Fruit fly (Drosophila melanogaster) whole organism, embryonic: ENCODE results near the gene CG15625.

Source experiments
- Aef1 ChIP-seq: fragments of 200-800 bp; sonication (Bioruptor generic); IDR thresholded peaks from 3 replicates; pipeline ENCODE4 v1.3.6; 2022; ENCODE audit warnings: missing biosample characterization, missing genetic modification characterization
- Atf6 ChIP-seq: fragments of 200-800 bp; sonication (Bioruptor generic); IDR thresholded peaks from 2 replicates; pipeline ENCODE4 v1.3.6; 2022; ENCODE audit warnings: missing biosample characterization, missing genetic modification characterization
- Awh ChIP-seq: fragments of 200-800 bp; sonication (Bioruptor generic); IDR thresholded peaks from 2 replicates; pipeline ENCODE4, ENCODE4 v1.3.6; 2022; ENCODE audit warnings: missing biosample characterization, missing genetic modification characterization
- CG10462 ChIP-seq: fragments of 200-800 bp; sonication (Bioruptor generic); optimal IDR thresholded peaks from 2 replicates; lab custom pipeline; 2016; ENCODE audit warnings: missing biosample characterization, missing genetic modification characterization
- CG11093 ChIP-seq: fragments of 200-800 bp; sonication (Bioruptor generic); IDR thresholded peaks from 3 replicates; pipeline ENCODE4 v1.3.6; 2022; ENCODE audit warnings: missing biosample characterization, missing genetic modification characterization
- CG13296 ChIP-seq: fragments of 200-800 bp; sonication (Bioruptor generic); optimal IDR thresholded peaks from 3 replicates; lab custom pipeline; 2018; ENCODE audit warnings: missing biosample characterization, mild to moderate bottlenecking, missing genetic modification characterization
- CG13624 ChIP-seq: fragments of 200-800 bp; sonication (Bioruptor generic); optimal IDR thresholded peaks from 2 replicates; lab custom pipeline; 2016; ENCODE audit warnings: missing biosample characterization, missing genetic modification characterization
- CG15011 ChIP-seq: fragments of 200-800 bp; sonication (Bioruptor generic); optimal IDR thresholded peaks from 3 replicates; lab custom pipeline; 2018; ENCODE audit warnings: missing biosample characterization, mild to moderate bottlenecking, missing genetic modification characterization
- CG15073 ChIP-seq: fragments of 200-800 bp; sonication (Bioruptor generic); optimal IDR thresholded peaks from 2 replicates; lab custom pipeline; 2016; ENCODE audit warnings: missing biosample characterization, missing genetic modification characterization
- CG1529 ChIP-seq: fragments of 200-800 bp; sonication (Bioruptor generic); optimal IDR thresholded peaks from 3 replicates; lab custom pipeline; 2018; ENCODE audit warnings: missing biosample characterization, missing genetic modification characterization
- CG17328 ChIP-seq: fragments of 200-800 bp; sonication (Bioruptor generic); IDR thresholded peaks from 2 replicates; pipeline ENCODE4 v1.3.6; 2022; ENCODE audit warnings: missing biosample characterization, missing genetic modification characterization
- CG17385 ChIP-seq: fragments of 200-800 bp; sonication (Bioruptor generic); optimal IDR thresholded peaks from 3 replicates; lab custom pipeline; 2018; ENCODE audit warnings: missing biosample characterization, mild to moderate bottlenecking, missing genetic modification characterization
- CG2120 ChIP-seq: fragments of 200-800 bp; sonication (Bioruptor generic); optimal IDR thresholded peaks from 3 replicates; lab custom pipeline; 2016; ENCODE audit warnings: missing biosample characterization, missing genetic modification characterization
- CG2712 ChIP-seq: fragments of 200-800 bp; optimal IDR thresholded peaks from 3 replicates; lab custom pipeline; 2019; ENCODE audit warnings: missing biosample characterization, mild to moderate bottlenecking, missing genetic modification characterization, moderate library complexity
- CG31224 ChIP-seq: fragments of 200-800 bp; sonication (Bioruptor generic); IDR thresholded peaks from 2 replicates; pipeline ENCODE4 v1.3.6; 2022; ENCODE audit warnings: missing biosample characterization, missing genetic modification characterization
- CG33213 ChIP-seq: fragments of 200-800 bp; sonication (Bioruptor generic); optimal IDR thresholded peaks from 3 replicates; lab custom pipeline; 2016; ENCODE audit warnings: missing biosample characterization, missing genetic modification characterization
- CG33557 ChIP-seq: fragments of 200-800 bp; sonication (Bioruptor generic); optimal IDR thresholded peaks from 2 replicates; lab custom pipeline; 2019; ENCODE audit warnings: missing biosample characterization, mild to moderate bottlenecking, missing genetic modification characterization, moderate library complexity
- CG34376 ChIP-seq: fragments of 200-800 bp; sonication (Bioruptor generic); optimal IDR thresholded peaks from 2 replicates; lab custom pipeline; 2018; ENCODE audit warnings: missing biosample characterization, mild to moderate bottlenecking, missing genetic modification characterization
- CG3847 ChIP-seq: fragments of 200-800 bp; sonication (Bioruptor generic); IDR thresholded peaks from 2 replicates; pipeline ENCODE4 v1.3.6; 2022; ENCODE audit warnings: missing biosample characterization, missing genetic modification characterization
- CG7786 ChIP-seq: fragments of 200-800 bp; sonication (Bioruptor generic); optimal IDR thresholded peaks from 2 replicates; lab custom pipeline; 2016; ENCODE audit warnings: missing biosample characterization, missing genetic modification characterization
- CG8281 ChIP-seq: fragments of 200-800 bp; sonication (Bioruptor generic); optimal IDR thresholded peaks from 2 replicates; lab custom pipeline; 2018; ENCODE audit warnings: missing biosample characterization, mild to moderate bottlenecking, missing genetic modification characterization, moderate library complexity
- Chrac-16 ChIP-seq: fragments of 200-800 bp; sonication (Bioruptor generic); optimal IDR thresholded peaks from 3 replicates; lab custom pipeline; 2016; ENCODE audit warnings: missing biosample characterization, missing genetic modification characterization
- D19B ChIP-seq: fragments of 200-800 bp; sonication (Bioruptor generic); optimal IDR thresholded peaks from 2 replicates; lab custom pipeline; 2017; ENCODE audit warnings: missing biosample characterization, mild to moderate bottlenecking, missing genetic modification characterization
- Dbx ChIP-seq: fragments of 200-800 bp; sonication (Bioruptor generic); IDR thresholded peaks from 3 replicates; pipeline ENCODE4 v1.3.6; 2022; ENCODE audit warnings: missing biosample characterization, missing genetic modification characterization
- Fer1 ChIP-seq: fragments of 200-800 bp; sonication (Bioruptor generic); optimal IDR thresholded peaks from 2 replicates; lab custom pipeline; 2017; ENCODE audit warnings: missing biosample characterization, mild to moderate bottlenecking, missing genetic modification characterization
- HHEX ChIP-seq: fragments of 200-800 bp; sonication (Bioruptor generic); optimal IDR thresholded peaks from 3 replicates; lab custom pipeline; 2017; ENCODE audit warnings: missing biosample characterization, mild to moderate bottlenecking, missing genetic modification characterization, missing genetic modification reagents
- Hmr ChIP-seq: fragments of 200-800 bp; sonication (Bioruptor generic); optimal IDR thresholded peaks from 3 replicates; lab custom pipeline; 2017; ENCODE audit warnings: mild to moderate bottlenecking, missing biosample characterization, missing genetic modification reagents, missing genetic modification characterization
- Lpt ChIP-seq: fragments of >200 bp; optimal IDR thresholded peaks from 2 replicates; lab custom pipeline; 2018; ENCODE audit warnings: missing biosample characterization, missing genetic modification characterization
- Mad ChIP-seq: fragments of 200-800 bp; sonication (Bioruptor generic); optimal IDR thresholded peaks from 2 replicates; lab custom pipeline; 2016; ENCODE audit warnings: missing biosample characterization, missing genetic modification characterization
- NFAT ChIP-seq: fragments of 200-800 bp; sonication (Bioruptor generic); IDR thresholded peaks from 2 replicates; pipeline ENCODE4 v1.3.6; 2022; ENCODE audit warnings: missing biosample characterization, missing genetic modification characterization
- Rfx ChIP-seq: fragments of 200-800 bp; sonication (Bioruptor generic); IDR thresholded peaks from 2 replicates; pipeline ENCODE4 v1.3.6; 2022; ENCODE audit warnings: missing biosample characterization, missing genetic modification characterization
- ap ChIP-seq: fragments of 200-800 bp; sonication (Bioruptor generic); IDR thresholded peaks from 2 replicates; pipeline ENCODE4 v1.3.6; 2022; ENCODE audit warnings: missing biosample characterization, missing genetic modification characterization
- bowl ChIP-seq: fragments of 200-800 bp; sonication (Bioruptor generic); IDR thresholded peaks from 2 replicates; pipeline ENCODE4 v1.3.6; 2022; ENCODE audit warnings: missing biosample characterization, missing genetic modification characterization
- chinmo ChIP-seq: fragments of 200-800 bp; sonication (Bioruptor generic); IDR thresholded peaks from 4 replicates; pipeline ENCODE4 v1.3.6; 2022; ENCODE audit warnings: missing biosample characterization, missing genetic modification characterization; ENCODE audit not compliant: partially characterized antibody
- crp ChIP-seq, 2 experiments: fragments of 200-800 bp; sonication (Bioruptor generic); optimal IDR thresholded peaks; 2 replicates in 1 of 2; 3 replicates in 1 of 2; lab custom pipeline; 2017; ENCODE audit warnings: missing biosample characterization in 2 of 2, missing genetic modification characterization in 2 of 2, mild to moderate bottlenecking in 1 of 2, moderate library complexity in 1 of 2
- cwo ChIP-seq: fragments of 200-800 bp; sonication (Bioruptor generic); optimal IDR thresholded peaks from 3 replicates; lab custom pipeline; 2017; ENCODE audit warnings: missing biosample characterization, missing genetic modification characterization, mild to moderate bottlenecking, moderate library complexity, missing genetic modification reagents
- dimm ChIP-seq: fragments of 200-800 bp; sonication (Bioruptor generic); IDR thresholded peaks from 2 replicates; pipeline ENCODE4 v1.3.6; 2022; ENCODE audit warnings: missing biosample characterization, missing genetic modification characterization
- gsb-n ChIP-seq: fragments of 200-800 bp; sonication (Bioruptor generic); optimal IDR thresholded peaks from 3 replicates; lab custom pipeline; 2018; ENCODE audit warnings: missing biosample characterization, mild to moderate bottlenecking, missing genetic modification characterization
- hb ChIP-seq: fragments of 200-800 bp; sonication (Bioruptor generic); IDR thresholded peaks from 3 replicates; pipeline ENCODE4 v1.3.6; 2022; ENCODE audit warnings: missing biosample characterization, missing genetic modification characterization; ENCODE audit not compliant: partially characterized antibody
- hkb ChIP-seq, 2 experiments: fragments of 200-800 bp in 1 of 2; fragments of >200 bp in 1 of 2; sonication (Bioruptor generic) in 1 of 2; IDR thresholded peaks in 1 of 2; optimal IDR thresholded peaks in 1 of 2; 2 replicates each; pipeline versions ENCODE4 v1.3.6 to Lab custom; 2017 to 2022; ENCODE audit warnings: missing biosample characterization in 1 of 2, missing genetic modification characterization in 1 of 2
- lola ChIP-seq, 3 experiments: fragments of >200 bp in 2 of 3; fragments of 200-800 bp in 1 of 3; sonication (Bioruptor generic) in 1 of 3; optimal IDR thresholded peaks; 2 replicates each; lab custom pipeline; 2017 to 2019; ENCODE audit warnings: missing biosample characterization in 3 of 3, missing genetic modification characterization in 3 of 3, mild to moderate bottlenecking in 1 of 3, moderate library complexity in 1 of 3
- mld ChIP-seq: fragments of 200-800 bp; sonication (Bioruptor generic); IDR thresholded peaks from 3 replicates; pipeline ENCODE4 v1.3.6; 2022; ENCODE audit warnings: missing biosample characterization, missing genetic modification characterization; ENCODE audit not compliant: partially characterized antibody
- org-1 ChIP-seq: fragments of 200-800 bp; sonication (Bioruptor generic); optimal IDR thresholded peaks from 2 replicates; lab custom pipeline; 2017; ENCODE audit warnings: missing biosample characterization, missing genetic modification characterization
- ranshi ChIP-seq: fragments of 200-800 bp; sonication (Bioruptor generic); IDR thresholded peaks from 2 replicates; pipeline ENCODE4 v1.3.6; 2022; ENCODE audit warnings: missing biosample characterization, missing genetic modification characterization
- sna ChIP-seq: fragments of 200-800 bp; sonication (Bioruptor generic); IDR thresholded peaks from 2 replicates; pipeline ENCODE4 v1.3.6; 2022; ENCODE audit warnings: missing biosample characterization, missing genetic modification characterization; ENCODE audit not compliant: partially characterized antibody
- trem ChIP-seq: fragments of 200-800 bp; optimal IDR thresholded peaks from 3 replicates; lab custom pipeline; 2019; ENCODE audit warnings: missing biosample characterization, mild to moderate bottlenecking, missing genetic modification characterization, moderate library complexity
- twi ChIP-seq: fragments of 200-800 bp; optimal IDR thresholded peaks from 2 replicates; lab custom pipeline; 2019; ENCODE audit warnings: missing biosample characterization, mild to moderate bottlenecking, missing genetic modification characterization, moderate library complexity
- wor ChIP-seq: fragments of 200-800 bp; sonication (Bioruptor generic); IDR thresholded peaks from 2 replicates; pipeline ENCODE4 v1.3.6; 2022; ENCODE audit warnings: missing biosample characterization, missing genetic modification characterization
- zf30C ChIP-seq: fragments of 200-800 bp; sonication (Bioruptor generic); optimal IDR thresholded peaks from 3 replicates; lab custom pipeline; 2018; ENCODE audit warnings: missing biosample characterization, mild to moderate bottlenecking, missing genetic modification characterization
- zfh1 ChIP-seq: fragments of 200-800 bp; sonication (Bioruptor generic); IDR thresholded peaks from 3 replicates; pipeline ENCODE4 v1.3.6; 2022; ENCODE audit warnings: missing biosample characterization, missing genetic modification characterization

Gene CG15625

dm6 chr2L:4907986-4908385 lies 18.2 kb downstream of the CG15625 start (continued):
- TF ChIP-seq chinmo (GFP tag; lab: Robert Waterston, UW) (0 out of 4 replicates have a peak, but pooled peaks have one; percentile 26), Aef1 (GFP tag; lab: Robert Waterston, UW) (peak; percentile 62; the same call in 2 of the 3 replicates), CG3847 (GFP tag; lab: Robert Waterston, UW) (no peak), bowl (GFP tag; lab: Robert Waterston, UW) (peak; percentile 65; the same call in 1 of the 2 replicates), cwo (GFP tag; lab: Kevin White, UChicago) (peak; percentile 35), hkb (optimal IDR thresholded peaks at IDR 0.05; lab: Kevin White, UChicago) (no peak), hkb (GFP tag; IDR thresholded peaks at IDR 0.05; lab: Robert Waterston, UW) (peak; percentile 94), twi (tag; lab: Kevin White, UChicago) (no peak), wor (GFP tag; lab: Robert Waterston, UW) (peak; percentile 71), CG15073 (GFP tag; lab: Kevin White, UChicago) (no peak), CG13296 (GFP tag; lab: Kevin White, UChicago) (peak; percentile 80), hb (no peak), Fer1 (GFP tag; lab: Kevin White, UChicago) (peak; percentile 79), CG2712 (tag; lab: Kevin White, UChicago) (peak; percentile 78), HHEX (GFP tag; lab: Kevin White, UChicago) (peak; percentile 74), CG13624 (no peak), CG33557 (GFP tag; lab: Kevin White, UChicago) (no peak), CG34376 (GFP tag; lab: Kevin White, UChicago) (no peak), CG17328 (GFP tag; lab: Robert Waterston, UW) (peak; percentile 74), CG33213 (GFP tag; lab: Kevin White, UChicago) (no peak), gsb-n (peak; percentile 64), ap (GFP tag; lab: Robert Waterston, UW) (peak; percentile 61), Dbx (no peak), mld (GFP tag; lab: Robert Waterston, UW) (no peak), CG15011 (GFP tag; lab: Kevin White, UChicago) (peak; percentile 30), CG10462 (GFP tag; lab: Kevin White, UChicago) (peak; percentile 64), NFAT (GFP tag; lab: Robert Waterston, UW) (no peak), zfh1 (GFP tag; lab: Robert Waterston, UW) (peak; percentile 67), Hmr (GFP tag; lab: Kevin White, UChicago) (peak; percentile 44), CG1529 (peak; percentile 68), org-1 (GFP tag; lab: Kevin White, UChicago) (peak; percentile 62), CG7786 (GFP tag; lab: Kevin White, UChicago) (no peak), ranshi (GFP tag; lab: Robert Waterston, UW) (peak; percentile 51; the same call in 1 of the 2 replicates), Atf6 (peak; percentile 57; the same call in 1 of the 2 replicates), CG11093 (GFP tag; lab: Robert Waterston, UW) (0 out of 3 replicates have a peak, but pooled peaks have one; percentile 17), Chrac-16 (GFP tag; lab: Kevin White, UChicago) (peak; percentile 39), CG2120 (GFP tag; lab: Kevin White, UChicago) (no peak), crp (GFP tag; optimal IDR thresholded peaks at IDR 0.05; lab: Kevin White, UChicago) (peak in 1 of 2 experiments; percentile 1), D19B (GFP tag; lab: Kevin White, UChicago) (no peak), sna (GFP tag; lab: Robert Waterston, UW) (no peak), CG31224 (GFP tag; lab: Robert Waterston, UW) (no peak), Awh (GFP tag; lab: Robert Waterston, UW) (peak; percentile 80), Lpt (GFP tag; lab: Kevin White, UChicago) (no peak), dimm (peak; percentile 63), trem (tag; lab: Kevin White, UChicago) (peak; percentile 7), zf30C (GFP tag; lab: Kevin White, UChicago) (peak; percentile 12), Rfx (GFP tag; lab: Robert Waterston, UW) (no peak), lola (GFP tag; optimal IDR thresholded peaks at IDR 0.05; lab: Kevin White, UChicago) (peak in 1 of 3 experiments; percentile 43), CG8281 (peak; percentile 59), Mad (GFP tag; lab: Kevin White, UChicago) (peak; percentile 28), CG17385 (GFP tag; lab: Kevin White, UChicago) (peak; percentile 79)
